Comparison of ENCODE assay signal across 4 worm cellular contexts in genomic region chrV:1425595-1425994, ce11.
TF ChIP-seq lines count a peak whose summit lies in the region.

TSS of gene R12A1.3 (minus strand) at chrV:1425794.

TF ChIP-seq in whole organism, L4 larva, 104 proteins besides CTCF, POLR2A, EP300 and RAD21:
- no peak for TF ChIP-seq mxl-2 (GFP tag; conservative IDR thresholded peaks at IDR 0.05; lab: Robert Waterston, UW)
- no peak for TF ChIP-seq attf-4 (tag; optimal IDR thresholded peaks at IDR 0.05; lab: Kevin White, UChicago)
- peak; percentile 54; the same call in 1 of the 2 replicates for TF ChIP-seq set-16 (GFP tag; IDR thresholded peaks at IDR 0.05; lab: Robert Waterston, UW)
- no peak for TF ChIP-seq nhr-11 (tag; optimal IDR thresholded peaks at IDR 0.05; lab: Kevin White, UChicago)
- TF ChIP-seq mdl-1 (tag; optimal IDR thresholded peaks at IDR 0.05; lab: Kevin White, UChicago): no peak

TF ChIP-seq in whole organism, late embryonic, 69 proteins besides CTCF, POLR2A, EP300 and RAD21:
- TF ChIP-seq mec-3 (tag; optimal IDR thresholded peaks at IDR 0.05; lab: Kevin White, UChicago; ENCODE audit: borderline replicate concordance) (peak; percentile 52), ref-2 (tag; optimal IDR thresholded peaks at IDR 0.05; lab: Kevin White, UChicago) (no peak)

TF ChIP-seq in whole organism, mixed stage, embryonic, 35 proteins besides CTCF, POLR2A, EP300 and RAD21:
- TF ChIP-seq unc-120 (tag; optimal IDR thresholded peaks at IDR 0.05; lab: Kevin White, UChicago; ENCODE audit: poor library complexity, severe bottlenecking): no peak
- no peak for TF ChIP-seq lsy-2 (tag; optimal IDR thresholded peaks at IDR 0.05; lab: Kevin White, UChicago)
- TF ChIP-seq ztf-11 (tag; optimal IDR thresholded peaks at IDR 0.05; lab: Kevin White, UChicago): no peak
- TF ChIP-seq sptf-1 (tag; optimal IDR thresholded peaks at IDR 0.05; lab: Kevin White, UChicago): no peak
- no peak for TF ChIP-seq ceh-83 (GFP tag; optimal IDR thresholded peaks at IDR 0.05; lab: Kevin White, UChicago)
- TF ChIP-seq pha-4 (tag; optimal IDR thresholded peaks at IDR 0.05; lab: Kevin White, UChicago): peak; percentile 9
- TF ChIP-seq unc-39 (tag; optimal IDR thresholded peaks at IDR 0.05; lab: Kevin White, UChicago): no peak
- no peak for TF ChIP-seq nhr-2 (tag; optimal IDR thresholded peaks at IDR 0.05; lab: Kevin White, UChicago)

TF ChIP-seq in whole organism, young adult, 124 proteins besides CTCF, POLR2A, EP300 and RAD21:
- TF ChIP-seq tbp1 (GFP tag; optimal IDR thresholded peaks at IDR 0.05; lab: Kevin White, UChicago) (no peak), madf-10 (tag; optimal IDR thresholded peaks at IDR 0.05; lab: Kevin White, UChicago) (no peak), mel-28 (tag; optimal IDR thresholded peaks at IDR 0.05; lab: Kevin White, UChicago; ENCODE audit: borderline replicate concordance) (no peak), nhr-80 (tag; optimal IDR thresholded peaks at IDR 0.05; lab: Kevin White, UChicago) (no peak), zfh-2 (GFP tag; conservative IDR thresholded peaks at IDR 0.05; lab: Robert Waterston, UW) (peak; percentile 55)
TF ChIP-seq in whole organism, young adult: peak in this region for 1.
